Fruit fly (Drosophila melanogaster) whole organism, embryonic: ENCODE results near the gene PGAP2.
A peak's percentile ranks its signal among the peaks of the same experiment; 100 is the strongest.

Experiments
- Aef1 ChIP-seq: fragments of 200-800 bp; sonication (Bioruptor generic); IDR thresholded peaks from 3 replicates; pipeline ENCODE4 v1.3.6; 2022; ENCODE audit warnings: missing biosample characterization, missing genetic modification characterization
- CG11560 ChIP-seq: fragments of 200-800 bp; sonication (Bioruptor generic); IDR thresholded peaks from 3 replicates; pipeline ENCODE4 v1.3.6; 2022; ENCODE audit warnings: missing biosample characterization, missing genetic modification characterization
- CG16779 ChIP-seq: fragments of 200-800 bp; sonication (Bioruptor generic); IDR thresholded peaks from 2 replicates; pipeline ENCODE4 v1.3.6; 2022; ENCODE audit warnings: missing biosample characterization, missing genetic modification characterization
- CG2712 ChIP-seq: fragments of 200-800 bp; optimal IDR thresholded peaks from 3 replicates; lab custom pipeline; 2019; ENCODE audit warnings: missing biosample characterization, mild to moderate bottlenecking, missing genetic modification characterization, moderate library complexity
- CG33213 ChIP-seq: fragments of 200-800 bp; sonication (Bioruptor generic); optimal IDR thresholded peaks from 3 replicates; lab custom pipeline; 2016; ENCODE audit warnings: missing biosample characterization, missing genetic modification characterization
- CG4328 ChIP-seq: fragments of 200-800 bp; sonication (Bioruptor generic); optimal IDR thresholded peaks from 3 replicates; lab custom pipeline; 2017; ENCODE audit warnings: missing biosample characterization, missing genetic modification reagents, missing genetic modification characterization
- CG9932 ChIP-seq: fragments of 200-800 bp; sonication (Bioruptor generic); IDR thresholded peaks from 2 replicates; pipeline ENCODE4 v1.3.6; 2022; ENCODE audit warnings: missing biosample characterization, missing genetic modification characterization
- Dref ChIP-seq: fragments of 200-800 bp; sonication (Bioruptor generic); IDR thresholded peaks from 2 replicates; pipeline ENCODE4 v1.3.6; 2022; ENCODE audit warnings: missing biosample characterization, missing genetic modification characterization
- Hr39 ChIP-seq: fragments of >200 bp; optimal IDR thresholded peaks from 2 replicates; lab custom pipeline; 2017
- Sox100B ChIP-seq: fragments of 200-800 bp; sonication (Bioruptor generic); optimal IDR thresholded peaks from 3 replicates; lab custom pipeline; 2018; ENCODE audit warnings: missing biosample characterization, mild to moderate bottlenecking, missing genetic modification characterization
- ac ChIP-seq: fragments of 200-800 bp; sonication (Bioruptor generic); optimal IDR thresholded peaks from 3 replicates; lab custom pipeline; 2017; ENCODE audit warnings: missing biosample characterization, mild to moderate bottlenecking, missing genetic modification characterization
- al ChIP-seq: fragments of 200-800 bp; sonication (Bioruptor generic); IDR thresholded peaks from 2 replicates; pipeline ENCODE4 v1.3.6; 2022; ENCODE audit warnings: missing biosample characterization, missing genetic modification characterization
- cwo ChIP-seq: fragments of 200-800 bp; sonication (Bioruptor generic); optimal IDR thresholded peaks from 3 replicates; lab custom pipeline; 2017; ENCODE audit warnings: missing biosample characterization, missing genetic modification characterization, mild to moderate bottlenecking, moderate library complexity, missing genetic modification reagents
- stc ChIP-seq: fragments of 200-800 bp; sonication (Bioruptor generic); IDR thresholded peaks from 2 replicates; pipeline ENCODE4 v1.3.6; 2022; ENCODE audit warnings: missing biosample characterization, missing genetic modification characterization
- unpg ChIP-seq: fragments of 200-800 bp; sonication (Bioruptor generic); optimal IDR thresholded peaks from 3 replicates; lab custom pipeline; 2018; ENCODE audit warnings: missing biosample characterization, mild to moderate bottlenecking, missing genetic modification characterization, moderate library complexity

Gene PGAP2

dm6 chr2L:780851-781250 lies 38.5 kb downstream of the PGAP2 start (continued):
- TF ChIP-seq CG9932 (GFP tag; lab: Robert Waterston, UW) = 0 out of 2 replicates have a peak, but pooled peaks have one; percentile 9

- TF ChIP-seq al = no peak
- TF ChIP-seq cwo (GFP tag; lab: Kevin White, UChicago) = no peak
- TF ChIP-seq CG16779 (GFP tag; lab: Robert Waterston, UW) = no peak
- TF ChIP-seq CG33213 = no peak
- no peak for TF ChIP-seq stc
- TF ChIP-seq unpg = no peak
These were observed 39.1 kb downstream of the PGAP2 start, which contains the start of gene Gr21a for dm6 chr2L:780182-780581. Gr21a (plus strand) TSS chr2L:780482.

DNA sequence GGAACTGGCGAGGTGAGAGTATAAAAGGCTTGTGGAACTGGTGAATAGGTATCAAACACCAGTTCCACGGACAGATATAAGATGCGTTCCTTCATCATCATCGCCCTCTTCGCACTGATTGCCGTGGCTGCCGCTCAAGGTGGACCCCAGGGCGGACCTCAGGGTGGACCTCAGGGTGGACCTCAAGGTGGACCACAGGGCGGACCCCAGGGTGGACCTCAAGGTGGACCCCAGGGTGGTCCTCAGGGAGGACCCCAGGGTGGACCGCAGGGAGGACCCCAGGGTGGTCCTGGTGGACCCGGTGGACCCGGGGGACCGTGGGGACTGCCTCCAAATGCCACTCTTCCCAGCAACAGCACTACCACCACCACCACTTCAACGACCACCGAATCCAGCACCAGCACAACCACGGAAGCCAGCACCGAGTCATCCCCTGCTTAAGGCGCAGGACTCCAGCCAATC lies 40.2 kb downstream of the PGAP2 start, which contains the start of gene CG13947:
Gene CG13947, plus strand, starts transcription at position 51 of the 462 bp plus-strand sequence.
- TF ChIP-seq Hr39 (lab: Kevin White, UChicago) = peak; percentile 96
- no peak for TF ChIP-seq CG2712 (tag; lab: Kevin White, UChicago)
- TF ChIP-seq CG11560 = peak; percentile 11; the same call in 1 of the 3 replicates

DNA sequence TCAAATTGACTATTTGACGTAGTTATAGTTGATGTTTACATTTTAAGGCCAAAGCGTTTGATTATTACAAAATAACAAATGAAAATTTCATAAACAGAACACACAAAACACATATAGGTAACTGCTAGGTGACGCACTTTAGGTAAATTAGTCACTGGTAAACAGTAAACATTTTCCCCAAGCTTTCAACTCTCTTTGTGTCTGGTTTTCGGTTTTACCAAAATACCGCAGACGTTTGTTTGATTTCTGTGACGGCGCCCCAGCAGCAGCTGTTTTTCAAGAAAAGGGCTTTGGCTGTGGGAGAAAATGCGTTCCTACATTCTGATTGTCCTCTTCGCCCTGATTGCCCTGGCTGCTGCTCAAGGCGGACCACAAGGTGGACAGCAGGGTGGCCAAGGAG lies 43.1 kb downstream of the PGAP2 start, which contains the start of gene CG13946:
Gene CG13946, plus strand, starts transcription at position 301 of the 400 bp plus-strand sequence.
- TF ChIP-seq ac (GFP tag; lab: Kevin White, UChicago) = no peak
- no peak for TF ChIP-seq CG4328 (GFP tag; lab: Kevin White, UChicago)
- TF ChIP-seq Aef1 (GFP tag; lab: Robert Waterston, UW) = no peak

DNA sequence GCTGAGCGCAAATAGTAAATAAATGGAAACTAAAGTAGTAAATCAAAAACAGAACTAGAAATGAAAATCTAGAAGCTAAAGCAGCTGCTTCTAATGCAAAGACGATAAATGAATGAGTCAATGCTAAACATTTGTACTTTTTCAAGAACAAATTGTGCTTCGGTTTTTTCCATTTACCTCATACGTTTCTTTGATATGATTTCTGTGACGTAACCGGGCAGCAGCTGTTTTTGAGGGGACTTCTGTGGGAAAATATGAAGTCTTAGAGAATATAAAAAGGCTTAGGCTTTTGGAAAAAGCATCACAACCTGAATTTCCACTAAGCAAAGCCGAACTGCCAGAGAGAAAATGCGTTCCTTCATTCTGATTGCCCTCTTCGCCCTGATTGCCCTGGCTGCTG lies 46.1 kb downstream of the PGAP2 start, which contains the start of gene CG12506:
Gene CG12506, plus strand, starts transcription at position 301 of the 400 bp plus-strand sequence.
- TF ChIP-seq Dref (0 out of 2 replicates have a peak, but pooled peaks have one; percentile 5), Sox100B (GFP tag; lab: Kevin White, UChicago) (no peak)
